Fruit fly (Drosophila melanogaster) whole organism, embryonic: Measurements from ENCODE around the gene Ets97D.

ENCODE experiments used
- CG33213 ChIP-seq: fragments of 200-800 bp; sonication (Bioruptor generic); optimal IDR thresholded peaks from 3 replicates; lab custom pipeline; 2016; ENCODE audit warnings: missing biosample characterization, missing genetic modification characterization
- CG3726 ChIP-seq: fragments of 200-800 bp; sonication (Bioruptor generic); IDR thresholded peaks from 3 replicates; pipeline ENCODE4, ENCODE4 v1.3.6; 2022; ENCODE audit warnings: missing biosample characterization, missing genetic modification characterization
- Dfd ChIP-seq, 2 experiments: fragments of >200 bp; optimal IDR thresholded peaks; 2 replicates each; lab custom pipeline; 2017; ENCODE audit warnings: missing biosample characterization in 2 of 2, missing genetic modification characterization in 2 of 2
- peb ChIP-seq: fragments of 200-800 bp; sonication (Bioruptor generic); IDR thresholded peaks from 2 replicates; pipeline ENCODE4 v1.3.6; 2022; ENCODE audit warnings: missing biosample characterization, missing genetic modification characterization

DNA sequence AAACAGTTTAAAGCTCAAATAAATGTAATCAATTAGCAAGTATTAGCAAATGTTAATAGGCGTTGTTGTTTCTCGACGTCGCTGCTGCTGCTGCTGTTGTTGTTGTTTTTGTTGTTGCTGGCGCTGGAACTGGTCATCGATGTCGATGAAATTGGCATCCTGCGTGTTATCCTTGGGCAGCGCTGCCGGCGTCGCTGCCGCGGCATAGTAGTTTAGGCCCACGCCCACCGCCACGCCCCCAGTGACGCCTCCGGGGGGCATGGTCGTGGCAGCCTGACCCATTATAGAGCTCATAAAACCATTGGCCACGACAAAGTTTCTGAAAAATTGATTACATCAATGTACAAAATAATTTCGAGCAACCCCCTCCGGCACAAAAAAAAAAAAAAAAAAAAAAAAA, 35.8 kb downstream of the Ets97D start:
- TF ChIP-seq Dfd (GFP tag; optimal IDR thresholded peaks at IDR 0.05; lab: Kevin White, UChicago) = no peak
- no peak for TF ChIP-seq CG33213
- no peak for TF ChIP-seq CG3726 (GFP tag; lab: Robert Waterston, UW)
- no peak for TF ChIP-seq peb
